Fruit fly (Drosophila melanogaster): ENCODE results near the gene CG14071.

Gene CG14071

dm6 chr2L:10888827-10889226, at the start of gene CG14071:
TSS of gene CG14071 (minus strand) at chr2L:10888927.
- TF ChIP-seq ss (GFP tag; optimal IDR thresholded peaks at IDR 0.05): no peak
- no peak for TF ChIP-seq Sox15 (GFP tag; optimal IDR thresholded peaks at IDR 0.05)
- TF ChIP-seq Eip75B (GFP tag; optimal IDR thresholded peaks at IDR 0.05): no peak
- no peak for TF ChIP-seq Ets96B (tag; optimal IDR thresholded peaks at IDR 0.05)
- TF ChIP-seq vri (GFP tag; optimal IDR thresholded peaks at IDR 0.05): no peak
- no peak for TF ChIP-seq CG8319 (GFP tag; optimal IDR thresholded peaks at IDR 0.05)
- no peak for TF ChIP-seq spab (GFP tag; optimal IDR thresholded peaks at IDR 0.05)
- TF ChIP-seq fd59A (GFP tag; optimal IDR thresholded peaks at IDR 0.05): no peak
- no peak for TF ChIP-seq dac (GFP tag; optimal IDR thresholded peaks at IDR 0.05)
- TF ChIP-seq CG6163 (GFP tag; IDR thresholded peaks at IDR 0.05): no peak
- TF ChIP-seq CG6854 (GFP tag; optimal IDR thresholded peaks at IDR 0.05): no peak
- TF ChIP-seq lz (GFP tag; optimal IDR thresholded peaks at IDR 0.05): no peak
- TF ChIP-seq acj6 (GFP tag; optimal IDR thresholded peaks at IDR 0.05): no peak

dm6 chr2L:10936362-10936761, 47.6 kb upstream of the CG14071 start, which contains the start of gene CG14072:
TSS of gene CG14072 (plus strand) at chr2L:10936662.
- TF ChIP-seq CG15336 (GFP tag; IDR thresholded peaks at IDR 0.05) (no peak), dsx (GFP tag; optimal IDR thresholded peaks at IDR 0.05; ENCODE audit: poor library complexity, severe bottlenecking) (no peak), acj6 (GFP tag; optimal IDR thresholded peaks at IDR 0.05) (no peak), ss (GFP tag; optimal IDR thresholded peaks at IDR 0.05) (no peak), CG1621 (tag; optimal IDR thresholded peaks at IDR 0.05) (no peak), spab (GFP tag; optimal IDR thresholded peaks at IDR 0.05) (no peak), Hr4 (GFP tag; optimal IDR thresholded peaks at IDR 0.05) (no peak), CG3032 (tag; optimal IDR thresholded peaks at IDR 0.05) (no peak), vri (GFP tag; optimal IDR thresholded peaks at IDR 0.05) (no peak), CG16779 (tag; optimal IDR thresholded peaks at IDR 0.05) (no peak), Sox15 (GFP tag; optimal IDR thresholded peaks at IDR 0.05) (no peak), OdsH (GFP tag; optimal IDR thresholded peaks at IDR 0.05) (no peak), CG10669 (GFP tag; optimal IDR thresholded peaks at IDR 0.05) (no peak), Blimp-1 (GFP tag; optimal IDR thresholded peaks at IDR 0.05) (no peak)

- TF ChIP-seq vri (GFP tag; optimal IDR thresholded peaks at IDR 0.05): no peak
- TF ChIP-seq net (GFP tag; optimal IDR thresholded peaks at IDR 0.05): no peak
- no peak for TF ChIP-seq Eip78C (GFP tag)
- no peak for TF ChIP-seq Sox14 (GFP tag; optimal IDR thresholded peaks at IDR 0.05)
- TF ChIP-seq Ets21C (GFP tag; optimal IDR thresholded peaks at IDR 0.05): no peak
- TF ChIP-seq Smox (GFP tag; optimal IDR thresholded peaks at IDR 0.05): no peak
- no peak for TF ChIP-seq dac (GFP tag; optimal IDR thresholded peaks at IDR 0.05)
Measured at dm6 chr2L:10910548-10910947, 21.8 kb upstream of the CG14071 start, which contains the start of gene CG14069. TSS of gene CG14069 (minus strand) at chr2L:10910648.

- no peak for TF ChIP-seq achi (GFP tag; optimal IDR thresholded peaks at IDR 0.05)
- no peak for TF ChIP-seq CG7368 (GFP tag; optimal IDR thresholded peaks at IDR 0.05)
- no peak for TF ChIP-seq CG8632 (GFP tag; optimal IDR thresholded peaks at IDR 0.05)
- no peak for TF ChIP-seq Hr39 (GFP tag; optimal IDR thresholded peaks at IDR 0.05)
- no peak for TF ChIP-seq CG3032 (tag; optimal IDR thresholded peaks at IDR 0.05)
- no peak for TF ChIP-seq CG6163 (GFP tag; IDR thresholded peaks at IDR 0.05)
- TF ChIP-seq CG1621 (tag; optimal IDR thresholded peaks at IDR 0.05): no peak
Measured at dm6 chr2L:10908793-10909192, 20.1 kb upstream of the CG14071 start, which contains the start of gene CG7309. TSS of gene CG7309 (minus strand) at chr2L:10908893.

- TF ChIP-seq Lpt (GFP tag; optimal IDR thresholded peaks at IDR 0.05) (no peak), Smox (GFP tag; optimal IDR thresholded peaks at IDR 0.05) (no peak)
Measured at dm6 chr2L:10901685-10902084, 13.0 kb upstream of the CG14071 start, which contains the start of gene CG14070. TSS of gene CG14070 (minus strand) at chr2L:10901785.
